Fruit fly (Drosophila melanogaster): ENCODE results near the gene CG14391.

CG14391 gene

DNA sequence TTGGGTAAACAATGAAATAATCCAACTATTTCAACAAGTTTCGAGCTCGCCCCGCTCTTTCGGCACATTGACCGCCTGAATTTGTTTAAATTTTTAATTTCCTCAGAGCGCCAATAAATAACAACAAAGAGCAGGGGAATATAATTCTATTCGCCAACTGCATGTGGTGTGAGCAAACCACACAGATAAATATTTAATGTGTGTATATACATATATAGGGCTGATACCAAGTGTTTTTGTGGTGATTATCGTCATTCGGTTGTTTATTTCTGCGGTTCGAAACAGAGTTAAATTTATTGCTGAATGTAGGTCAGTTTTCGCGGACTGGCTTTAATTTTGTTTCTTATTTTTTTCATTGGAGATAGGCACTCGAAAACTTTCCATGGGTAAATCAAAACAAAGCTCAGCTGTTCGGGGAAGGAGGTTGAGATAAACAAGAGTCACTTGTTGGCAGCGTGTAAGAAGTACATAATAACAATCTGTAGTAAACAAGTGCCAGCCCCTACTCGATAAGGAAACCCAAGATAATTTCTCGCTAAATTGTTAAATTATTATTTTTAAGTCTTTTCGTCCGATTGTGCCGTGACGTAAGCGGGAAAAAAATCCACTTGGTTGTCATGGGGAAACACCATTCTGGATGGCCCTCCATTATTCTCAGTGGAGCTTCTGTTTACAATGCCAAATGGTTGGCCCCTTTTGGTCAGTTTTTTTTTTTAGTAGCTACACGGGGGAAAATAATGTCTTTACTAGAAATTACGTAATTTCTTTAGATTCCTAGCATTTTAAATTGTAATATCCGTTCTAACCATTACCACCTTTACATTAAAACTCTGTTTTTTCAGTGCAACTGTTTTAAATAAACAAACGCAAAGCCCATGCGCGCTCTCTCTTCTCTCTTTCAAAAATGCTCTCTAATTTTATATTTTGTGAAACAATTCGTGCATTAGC, 23.2 kb upstream of the CG14391 start (continued):
- TF ChIP-seq fd64A (GFP tag; optimal IDR thresholded peaks at IDR 0.05) (peak; percentile 7), CG6175 (GFP tag; IDR thresholded peaks at IDR 0.05) (no peak), CG8290 (GFP tag; optimal IDR thresholded peaks at IDR 0.05) (no peak), CG8290 (tag; optimal IDR thresholded peaks at IDR 0.05) (no peak), Hsf (GFP tag; optimal IDR thresholded peaks at IDR 0.05) (peak; percentile 64), CG9437 (GFP tag; optimal IDR thresholded peaks at IDR 0.05) (peak; percentile 42), dpn (GFP tag; optimal IDR thresholded peaks at IDR 0.05) (peak; percentile 25 to 57), ssp (GFP tag; IDR thresholded peaks at IDR 0.05) (no peak), CG31441 (GFP tag; IDR thresholded peaks at IDR 0.05) (peak; percentile 53), CG15696 (tag; optimal IDR thresholded peaks at IDR 0.05) (peak; percentile 1), Ada2b (GFP tag; IDR thresholded peaks at IDR 0.05) (peak; percentile 70), CG2889 (GFP tag; IDR thresholded peaks at IDR 0.05) (peak; percentile 71), CG15514 (GFP tag; optimal IDR thresholded peaks at IDR 0.05) (peak; percentile 31), gfzf (GFP tag; optimal IDR thresholded peaks at IDR 0.05) (no peak), CG15011 (GFP tag; optimal IDR thresholded peaks at IDR 0.05) (peak; percentile 39), pfk (GFP tag; optimal IDR thresholded peaks at IDR 0.05) (no peak), Blimp-1 (GFP tag; optimal IDR thresholded peaks at IDR 0.05) (peak; percentile 52), CG14050 (GFP tag; IDR thresholded peaks at IDR 0.05) (peak; percentile 63), CG1792 (GFP tag; optimal IDR thresholded peaks at IDR 0.05) (no peak), CG7786 (GFP tag; optimal IDR thresholded peaks at IDR 0.05) (peak; percentile 20), Nf-YC (tag; optimal IDR thresholded peaks at IDR 0.05) (no peak), Oaz (GFP tag; IDR thresholded peaks at IDR 0.05) (peak; percentile 56), sna (GFP tag; IDR thresholded peaks at IDR 0.05; ENCODE audit: partially characterized antibody) (no peak), mam (GFP tag; optimal IDR thresholded peaks at IDR 0.05) (peak; percentile 80), HHEX (GFP tag; optimal IDR thresholded peaks at IDR 0.05) (peak; percentile 26), corto (GFP tag; optimal IDR thresholded peaks at IDR 0.05) (peak; percentile 10), Dek (tag; optimal IDR thresholded peaks at IDR 0.05) (peak; percentile 36), vvl (GFP tag; IDR thresholded peaks at IDR 0.05) (peak; percentile 74), slbo (GFP tag; IDR thresholded peaks at IDR 0.05) (peak; percentile 81), Chrac-16 (GFP tag; optimal IDR thresholded peaks at IDR 0.05) (no peak), Rfx (GFP tag; IDR thresholded peaks at IDR 0.05) (peak; percentile 75), onecut (GFP tag; IDR thresholded peaks at IDR 0.05) (no peak), mirr (GFP tag; optimal IDR thresholded peaks at IDR 0.05) (peak; percentile 43), CG18262 (tag; optimal IDR thresholded peaks at IDR 0.05) (peak; percentile 25), H2.0 (GFP tag; IDR thresholded peaks at IDR 0.05) (peak; percentile 56), CG16815 (GFP tag; optimal IDR thresholded peaks at IDR 0.05) (no peak), Meics (GFP tag; optimal IDR thresholded peaks at IDR 0.05) (peak; percentile 61), slou (GFP tag; optimal IDR thresholded peaks at IDR 0.05) (no peak), Hand (GFP tag; optimal IDR thresholded peaks at IDR 0.05) (peak; percentile 54), zfh1 (GFP tag; IDR thresholded peaks at IDR 0.05) (peak; percentile 62), CG11085 (GFP tag; IDR thresholded peaks at IDR 0.05) (peak; percentile 53; the same call in 1 of the 2 replicates), CG31224 (GFP tag; IDR thresholded peaks at IDR 0.05) (0 out of 2 replicates have a peak, but pooled peaks have one; percentile 17), Drgx (GFP tag; IDR thresholded peaks at IDR 0.05) (peak; percentile 68), CG12236 (GFP tag; optimal IDR thresholded peaks at IDR 0.05) (peak; percentile 29), chif (GFP tag; optimal IDR thresholded peaks at IDR 0.05) (peak; percentile 21 to 41), Myb (GFP tag; optimal IDR thresholded peaks at IDR 0.05) (peak; percentile 20), CG32772 (GFP tag; IDR thresholded peaks at IDR 0.05) (peak; percentile 45; the same call in 1 of the 2 replicates), luna (GFP tag; optimal IDR thresholded peaks at IDR 0.05) (peak; percentile 41), CG7556 (GFP tag; optimal IDR thresholded peaks at IDR 0.05) (peak; percentile 47)
